Worm (Caenorhabditis elegans) whole organism, L1 larva: ENCODE results near the gene C30G7.5.

Source experiments
- C04F5.9 ChIP-seq: sonication (generic microtip); optimal IDR thresholded peaks from 2 replicates; lab custom pipeline; 2016; ENCODE audit warnings: missing genetic modification characterization, missing compliant biosample characterization
- C16A3.4 ChIP-seq: fragments of 150-350 bp; optimal IDR thresholded peaks from 2 replicates; lab custom pipeline; 2014; ENCODE audit warnings: missing biosample characterization, missing genetic modification characterization
- F16B12.6 ChIP-seq: fragments of 150-350 bp; optimal IDR thresholded peaks from 2 replicates; lab custom pipeline; 2014; ENCODE audit warnings: missing biosample characterization, missing genetic modification characterization
- Y116A8C.19 ChIP-seq: sonication (generic microtip); optimal IDR thresholded peaks from 2 replicates; lab custom pipeline; 2016; ENCODE audit warnings: missing compliant biosample characterization, missing genetic modification characterization, borderline replicate concordance
- aha-1 ChIP-seq: fragments of 150-350 bp; optimal IDR thresholded peaks from 2 replicates; lab custom pipeline; 2014; ENCODE audit warnings: missing biosample characterization, missing genetic modification characterization
- aly-2 ChIP-seq: fragments of 150-350 bp; optimal IDR thresholded peaks from 2 replicates; lab custom pipeline; 2014; ENCODE audit warnings: missing biosample characterization, missing genetic modification characterization
- ceh-88 ChIP-seq: fragments of 200-800 bp; sonication (Bioruptor generic); IDR thresholded peaks from 2 replicates; pipeline ENCODE4 v1.3.6; 2022; ENCODE audit warnings: missing genetic modification characterization, missing compliant biosample characterization
- ces-1 ChIP-seq: fragments of 150-350 bp; optimal IDR thresholded peaks from 2 replicates; lab custom pipeline; 2014; ENCODE audit warnings: missing biosample characterization, missing genetic modification reagents, missing genetic modification characterization
- dpl-1 ChIP-seq, 3 experiments: fragments of 150-350 bp in 2 of 3; sonication (generic microtip) in 1 of 3; optimal IDR thresholded peaks; 2 replicates each; lab custom pipeline; 2014 to 2017; ENCODE audit warnings: missing biosample characterization in 3 of 3, missing genetic modification characterization in 3 of 3, missing genetic modification reagents in 3 of 3
- dsc-1 ChIP-seq: sonication (generic microtip); optimal IDR thresholded peaks from 2 replicates; lab custom pipeline; 2016; ENCODE audit warnings: mild to moderate bottlenecking, missing genetic modification characterization, missing compliant biosample characterization
- efl-1 ChIP-seq, 4 experiments: fragments of 150-350 bp; optimal IDR thresholded peaks in 3 of 4; peaks in 1 of 4; 1 replicate in 1 of 4; 2 replicates in 3 of 4; lab custom pipeline; 2014; ENCODE audit warnings: missing biosample characterization in 2 of 4, missing genetic modification characterization in 2 of 4, missing genetic modification reagents in 2 of 4
- egl-27 ChIP-seq, 2 experiments: fragments of 150-350 bp in 1 of 2; sonication (generic microtip); optimal IDR thresholded peaks; 3 replicates each; lab custom pipeline; 2017 to 2018; ENCODE audit warnings: missing biosample characterization in 2 of 2, missing genetic modification characterization in 2 of 2, missing genetic modification reagents in 2 of 2
- elt-2 ChIP-seq: sonication (generic microtip); optimal IDR thresholded peaks from 2 replicates; lab custom pipeline; 2016; ENCODE audit warnings: missing genetic modification characterization, mild to moderate bottlenecking, inconsistent platforms, missing compliant biosample characterization, missing genetic modification reagents
- ets-5 ChIP-seq: fragments of 200-800 bp; sonication (Bioruptor generic); IDR thresholded peaks from 2 replicates; pipeline ENCODE4 v1.3.6; 2022; ENCODE audit warnings: missing genetic modification characterization, missing compliant biosample characterization
- fkh-10 ChIP-seq: sonication (generic microtip); optimal IDR thresholded peaks from 2 replicates; lab custom pipeline; 2017; ENCODE audit warnings: missing biosample characterization, missing genetic modification reagents, missing genetic modification characterization
- fkh-4 ChIP-seq: sonication (generic microtip); optimal IDR thresholded peaks from 2 replicates; lab custom pipeline; 2016; ENCODE audit warnings: missing compliant biosample characterization, missing genetic modification characterization, borderline replicate concordance
- fkh-8 ChIP-seq: sonication (generic microtip); optimal IDR thresholded peaks from 2 replicates; lab custom pipeline; 2016; ENCODE audit warnings: mild to moderate bottlenecking, missing genetic modification characterization, missing compliant biosample characterization
- grh-1 ChIP-seq: fragments of 200-800 bp; sonication (Bioruptor generic); IDR thresholded peaks from 2 replicates; pipeline ENCODE4 v1.3.6; 2022; ENCODE audit warnings: missing genetic modification reagents, missing genetic modification characterization, missing compliant biosample characterization
- hlh-4 ChIP-seq: sonication (generic microtip); optimal IDR thresholded peaks from 2 replicates; lab custom pipeline; 2016; ENCODE audit warnings: mild to moderate bottlenecking, missing genetic modification characterization, missing compliant biosample characterization
- jun-1 ChIP-seq: fragments of 150-350 bp; optimal IDR thresholded peaks from 2 replicates; lab custom pipeline; 2014; ENCODE audit warnings: missing biosample characterization, missing genetic modification reagents, missing genetic modification characterization
- lin-14 ChIP-seq: fragments of 200-800 bp; sonication (Bioruptor generic); optimal IDR thresholded peaks from 2 replicates; lab custom pipeline; 2018; ENCODE audit warnings: mild to moderate bottlenecking, missing genetic modification characterization, moderate library complexity, missing compliant biosample characterization
- lin-15B ChIP-seq: fragments of 150-350 bp; sonication (generic microtip); optimal IDR thresholded peaks from 3 replicates; lab custom pipeline; 2014; ENCODE audit warnings: missing biosample characterization, missing genetic modification characterization
- lsy-2 ChIP-seq, 2 experiments: fragments of 150-350 bp; optimal IDR thresholded peaks; 2 replicates each; lab custom pipeline; 2014; ENCODE audit warnings: missing biosample characterization in 2 of 2, missing genetic modification characterization in 2 of 2
- nhr-12 ChIP-seq: sonication (generic microtip); optimal IDR thresholded peaks from 2 replicates; lab custom pipeline; 2017; ENCODE audit warnings: missing biosample characterization, missing genetic modification characterization
- nhr-20 ChIP-seq: sonication (generic microtip); optimal IDR thresholded peaks from 2 replicates; lab custom pipeline; 2016; ENCODE audit warnings: mild to moderate bottlenecking, missing genetic modification characterization, missing compliant biosample characterization
- nhr-237 ChIP-seq: fragments of 150-350 bp; optimal IDR thresholded peaks from 2 replicates; lab custom pipeline; 2014; ENCODE audit warnings: missing biosample characterization, missing genetic modification characterization
- nhr-47 ChIP-seq: sonication (generic microtip); optimal IDR thresholded peaks from 2 replicates; lab custom pipeline; 2016; ENCODE audit warnings: mild to moderate bottlenecking, missing genetic modification characterization, moderate library complexity, missing compliant biosample characterization
- nhr-90 ChIP-seq: sonication (generic microtip); optimal IDR thresholded peaks from 2 replicates; lab custom pipeline; 2016; ENCODE audit warnings: mild to moderate bottlenecking, missing genetic modification characterization, missing compliant biosample characterization; ENCODE audit not compliant: poor library complexity
- pag-3 ChIP-seq: sonication (generic microtip); optimal IDR thresholded peaks from 2 replicates; lab custom pipeline; 2017; ENCODE audit warnings: missing genetic modification characterization, mild to moderate bottlenecking, missing compliant biosample characterization, antibody characterized with exemption, borderline replicate concordance; ENCODE audit not compliant: insufficient read depth
- pax-3 ChIP-seq: fragments of 200-800 bp; sonication (Bioruptor generic); optimal IDR thresholded peaks from 2 replicates; lab custom pipeline; 2018; ENCODE audit warnings: mild to moderate bottlenecking, missing genetic modification characterization, moderate library complexity, missing compliant biosample characterization
- pqm-1 ChIP-seq: sonication (generic microtip); optimal IDR thresholded peaks from 3 replicates; lab custom pipeline; 2017; ENCODE audit warnings: missing biosample characterization, missing genetic modification characterization
- skn-1 ChIP-seq: fragments of 150-350 bp; optimal IDR thresholded peaks from 2 replicates; lab custom pipeline; 2014; ENCODE audit warnings: missing biosample characterization, missing genetic modification characterization
- unc-86 ChIP-seq: sonication (generic microtip); optimal IDR thresholded peaks from 2 replicates; lab custom pipeline; 2016; ENCODE audit warnings: missing genetic modification characterization, missing compliant biosample characterization
- zag-1 ChIP-seq: fragments of 150-350 bp; optimal IDR thresholded peaks from 2 replicates; lab custom pipeline; 2014; ENCODE audit warnings: missing biosample characterization, missing genetic modification characterization
- zip-4 ChIP-seq: fragments of 200-800 bp; sonication (Bioruptor generic); optimal IDR thresholded peaks from 2 replicates; lab custom pipeline; 2018; ENCODE audit warnings: mild to moderate bottlenecking, missing genetic modification characterization, moderate library complexity, missing compliant biosample characterization
- ztf-11 ChIP-seq, 2 experiments: sonication (generic microtip); optimal IDR thresholded peaks; 2 replicates each; lab custom pipeline; 2016 to 2017; ENCODE audit warnings: missing genetic modification characterization in 2 of 2, missing biosample characterization in 1 of 2, missing compliant biosample characterization in 1 of 2
- ztf-4 ChIP-seq: fragments of 150-350 bp; optimal IDR thresholded peaks from 2 replicates; lab custom pipeline; 2014; ENCODE audit warnings: missing biosample characterization, missing genetic modification characterization

The C30G7.5 gene

DNA sequence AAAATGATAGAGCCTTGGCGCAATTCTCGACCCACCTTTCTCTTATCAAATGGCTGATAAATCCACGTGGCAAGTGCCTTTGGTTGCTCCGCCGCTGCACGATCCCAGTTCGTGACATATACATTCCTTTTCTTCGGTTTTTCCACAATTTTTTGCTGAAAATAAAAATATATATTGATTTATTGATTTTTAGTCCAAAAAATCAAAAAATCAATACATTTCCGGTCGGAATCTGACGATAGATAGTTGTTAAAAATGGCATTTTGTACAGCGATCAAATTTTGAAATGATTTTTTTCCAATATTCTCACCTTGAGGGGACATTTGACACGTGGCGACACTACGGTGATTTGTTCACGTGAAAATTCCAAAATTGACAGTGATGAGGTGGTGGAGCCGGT, 10.8 kb downstream of the C30G7.5 start:
- no peak for TF ChIP-seq efl-1 (optimal IDR thresholded peaks at IDR 0.05; lab: Kevin White, UChicago)
- TF ChIP-seq efl-1 (GFP tag; optimal IDR thresholded peaks at IDR 0.05 in 1 of 2; lab: Kevin White, UChicago): peak in 1 of 2 experiments; percentile 7
- no peak for TF ChIP-seq fkh-8 (tag; lab: Kevin White, UChicago)
- TF ChIP-seq Y116A8C.19 (tag; lab: Kevin White, UChicago): no peak
- no peak for TF ChIP-seq lin-15B (tag; lab: Kevin White, UChicago)
- no peak for TF ChIP-seq nhr-20
- TF ChIP-seq ces-1 (GFP tag; lab: Kevin White, UChicago): no peak

DNA sequence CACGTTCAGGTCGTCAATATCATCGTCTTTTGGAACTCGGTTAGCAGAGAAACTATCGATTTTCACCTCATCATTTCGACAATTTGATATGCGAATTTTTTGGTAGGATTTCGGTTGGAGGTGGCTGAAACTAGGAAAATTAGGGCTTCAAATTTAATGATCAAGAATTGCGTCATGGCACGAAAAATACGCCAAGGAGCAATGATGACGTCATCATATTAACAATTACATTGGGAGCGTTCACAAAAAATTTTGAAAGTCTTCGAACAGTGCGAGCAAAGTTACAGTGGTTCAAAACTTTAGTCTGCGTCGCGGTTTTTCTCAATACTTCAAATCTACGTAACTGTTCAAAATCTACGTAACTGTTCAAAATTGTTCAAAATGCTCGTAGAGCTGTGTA, 11.6 kb downstream of the C30G7.5 start:
- TF ChIP-seq skn-1 (tag; lab: Kevin White, UChicago) (no peak), unc-86 (tag; lab: Kevin White, UChicago) (no peak), egl-27 (tag; optimal IDR thresholded peaks at IDR 0.05; lab: Kevin White, UChicago) (no peak), hlh-4 (no peak), ceh-88 (GFP tag; lab: Robert Waterston, UW) (no peak), C04F5.9 (no peak), nhr-90 (tag; lab: Kevin White, UChicago) (no peak), F16B12.6 (tag; lab: Kevin White, UChicago) (no peak), zip-4 (GFP tag; lab: Kevin White, UChicago) (no peak), nhr-12 (no peak), lin-15B (tag; lab: Kevin White, UChicago) (no peak), ztf-4 (tag; lab: Kevin White, UChicago) (no peak), fkh-8 (tag; lab: Kevin White, UChicago) (no peak), lsy-2 (tag; optimal IDR thresholded peaks at IDR 0.05; lab: Kevin White, UChicago) (no peak), fkh-4 (tag; lab: Kevin White, UChicago) (no peak), C16A3.4 (no peak), pqm-1 (tag; lab: Kevin White, UChicago) (no peak), elt-2 (tag; lab: Kevin White, UChicago) (no peak)

DNA sequence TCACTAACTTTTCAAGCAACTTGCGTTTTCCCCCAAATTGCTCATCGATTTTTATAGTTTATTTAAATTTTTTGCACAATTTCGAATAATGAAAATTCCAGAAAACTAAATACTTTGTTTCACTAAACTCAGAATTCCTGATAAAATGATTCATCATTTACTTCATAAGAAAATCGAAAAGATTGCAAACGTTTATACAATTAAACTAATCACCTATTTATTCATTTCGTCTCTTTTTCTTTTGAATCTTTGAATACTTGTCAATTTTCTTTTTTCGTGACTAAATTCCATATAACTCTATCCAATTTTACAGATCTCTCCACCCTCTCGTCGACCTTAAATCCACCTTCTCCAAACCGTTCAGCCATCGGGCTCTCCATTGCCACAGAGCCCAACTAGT, 17.9 kb downstream of the C30G7.5 start, which contains the start of gene C30G7.2:
Gene C30G7.2, plus strand, starts transcription at position 301 of the 400 bp plus-strand sequence.
- no peak for TF ChIP-seq dpl-1 (GFP tag; optimal IDR thresholded peaks at IDR 0.05; lab: Kevin White, UChicago)
- TF ChIP-seq pag-3 (tag; lab: Kevin White, UChicago): no peak
- no peak for TF ChIP-seq zag-1 (tag; lab: Kevin White, UChicago)
- no peak for TF ChIP-seq ztf-11 (tag; optimal IDR thresholded peaks at IDR 0.05; lab: Kevin White, UChicago)
- TF ChIP-seq nhr-90 (tag; lab: Kevin White, UChicago): no peak
- TF ChIP-seq hlh-4: no peak
- no peak for TF ChIP-seq nhr-47
- TF ChIP-seq nhr-237: no peak
- no peak for TF ChIP-seq nhr-12
- TF ChIP-seq egl-27 (tag; optimal IDR thresholded peaks at IDR 0.05; lab: Kevin White, UChicago): no peak
- no peak for TF ChIP-seq fkh-10
- no peak for TF ChIP-seq jun-1 (tag; lab: Kevin White, UChicago)
- no peak for TF ChIP-seq aly-2 (tag; lab: Kevin White, UChicago)
- TF ChIP-seq, all 84 proteins: peak for 0

DNA sequence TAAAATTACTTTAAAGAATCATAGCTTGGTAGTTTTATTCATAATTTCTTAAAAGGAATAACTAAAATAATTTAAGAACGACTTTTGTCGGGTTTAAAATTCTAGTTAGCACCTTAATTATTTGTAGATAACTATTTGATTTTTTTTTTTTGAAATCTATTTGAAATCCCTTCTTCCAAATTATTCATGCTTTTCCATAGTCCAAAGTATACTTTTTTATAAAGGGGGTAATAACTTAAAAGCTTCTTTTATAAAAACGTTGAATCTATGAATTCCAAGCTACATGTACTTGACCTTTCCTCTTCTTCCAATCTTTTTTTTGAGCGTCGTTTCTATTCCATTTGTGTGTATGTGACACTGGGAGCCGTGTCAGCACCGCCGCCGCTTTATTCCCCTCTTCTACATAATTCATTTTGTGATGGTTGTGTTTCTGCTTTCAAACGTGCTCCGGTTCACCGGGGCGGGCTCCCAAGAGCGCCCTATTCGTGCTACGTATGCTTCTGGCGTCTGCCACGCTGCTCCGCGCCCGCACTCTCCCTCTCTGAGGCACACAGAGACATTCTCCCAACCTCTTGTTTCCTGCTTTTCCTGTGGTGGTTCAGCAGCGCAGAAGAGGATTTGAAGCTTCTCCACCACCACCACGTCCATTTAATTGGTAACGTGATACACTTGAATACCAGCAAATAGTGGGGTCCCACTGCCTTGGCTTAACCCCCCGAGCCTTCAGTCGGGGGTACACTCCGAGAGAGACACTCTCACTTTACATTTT, 20.9 kb downstream of the C30G7.5 start:
- TF ChIP-seq grh-1: no peak
- peak; percentile 10 for TF ChIP-seq dsc-1 (tag; lab: Kevin White, UChicago)
- TF ChIP-seq C04F5.9: no peak
- no peak for TF ChIP-seq aha-1 (tag; lab: Kevin White, UChicago)
- no peak for TF ChIP-seq ets-5 (GFP tag; lab: Robert Waterston, UW)
- peak; percentile 6 for TF ChIP-seq pax-3
- peak; percentile 24 for TF ChIP-seq lin-14
